Fruit fly (Drosophila melanogaster): ENCODE results near the gene Idi.

Idi gene

dm6 chr3R:21242318-21242717, 27.6 kb upstream of the Idi start, which contains the start of gene CG5892:
Gene CG5892 (plus strand): TSS chr3R:21242618.
- TF ChIP-seq cnc (optimal IDR thresholded peaks at IDR 0.05): no peak
- no peak for TF ChIP-seq CG12768 (GFP tag; optimal IDR thresholded peaks at IDR 0.05)
- no peak for TF ChIP-seq bab1 (GFP tag; optimal IDR thresholded peaks at IDR 0.05)
- no peak for TF ChIP-seq Crg-1 (GFP tag; optimal IDR thresholded peaks at IDR 0.05)
- no peak for TF ChIP-seq ovo (GFP tag; optimal IDR thresholded peaks at IDR 0.05)
- TF ChIP-seq pad (GFP tag; optimal IDR thresholded peaks at IDR 0.05): no peak
- TF ChIP-seq CG11617 (GFP tag; optimal IDR thresholded peaks at IDR 0.05): no peak
- TF ChIP-seq kay (GFP tag; ENCODE audit: borderline replicate concordance): no peak

- peak; percentile 15 for TF ChIP-seq kay (GFP tag; ENCODE audit: borderline replicate concordance)
- no peak for TF ChIP-seq pad (GFP tag; optimal IDR thresholded peaks at IDR 0.05)
- TF ChIP-seq CG7045 (GFP tag; optimal IDR thresholded peaks at IDR 0.05): no peak
Measured at dm6 chr3R:21245846-21246245, 24.1 kb upstream of the Idi start.

- peak; percentile 30 for TF ChIP-seq Mnt (GFP tag; optimal IDR thresholded peaks at IDR 0.05)
- TF ChIP-seq CG12768 (GFP tag; optimal IDR thresholded peaks at IDR 0.05): peak; percentile 89
- TF ChIP-seq Clk (GFP tag; optimal IDR thresholded peaks at IDR 0.05): peak; percentile 29
- TF ChIP-seq Crg-1 (GFP tag; optimal IDR thresholded peaks at IDR 0.05): peak; percentile 26
- TF ChIP-seq CG7045 (GFP tag; optimal IDR thresholded peaks at IDR 0.05): peak; percentile 8
- TF ChIP-seq ovo (GFP tag; optimal IDR thresholded peaks at IDR 0.05): no peak
- peak; percentile 11 for TF ChIP-seq tj (GFP tag; optimal IDR thresholded peaks at IDR 0.05)
- TF ChIP-seq pad (GFP tag; optimal IDR thresholded peaks at IDR 0.05): no peak
- TF ChIP-seq cnc (optimal IDR thresholded peaks at IDR 0.05): no peak
- TF ChIP-seq CG7101 (tag; optimal IDR thresholded peaks at IDR 0.05): peak; percentile 47
- peak; percentile 21 for TF ChIP-seq CG14711 (tag; optimal IDR thresholded peaks at IDR 0.05)
- peak; percentile 73 for TF ChIP-seq CG11617 (GFP tag; optimal IDR thresholded peaks at IDR 0.05)
- TF ChIP-seq CG5204 (GFP tag; optimal IDR thresholded peaks at IDR 0.05): no peak
- TF ChIP-seq kay (GFP tag; ENCODE audit: borderline replicate concordance): peak; percentile 83
- no peak for TF ChIP-seq bab1 (GFP tag; optimal IDR thresholded peaks at IDR 0.05)
- TF ChIP-seq cic (GFP tag; optimal IDR thresholded peaks at IDR 0.05): peak; percentile 100
- peak; percentile 14 for TF ChIP-seq Hr96 (GFP tag; optimal IDR thresholded peaks at IDR 0.05)
- TF ChIP-seq CG33017 (tag; optimal IDR thresholded peaks at IDR 0.05): peak; percentile 63
- peak; percentile 34 for TF ChIP-seq toe (GFP tag; optimal IDR thresholded peaks at IDR 0.05)
- no peak for TF ChIP-seq CG1620 (GFP tag; optimal IDR thresholded peaks at IDR 0.05)
Measured at dm6 chr3R:21246492-21247061, 23.3 kb upstream of the Idi start, which contains the start of gene ETHR. Gene ETHR (plus strand): TSS chr3R:21247011.

dm6 chr3R:21252478-21252877, 17.4 kb upstream of the Idi start:
- TF ChIP-seq CG7101 (tag; optimal IDR thresholded peaks at IDR 0.05): no peak
- no peak for TF ChIP-seq CG12768 (GFP tag; optimal IDR thresholded peaks at IDR 0.05)

- TF ChIP-seq CG11617 (GFP tag; optimal IDR thresholded peaks at IDR 0.05) (no peak), kay (GFP tag; ENCODE audit: borderline replicate concordance) (no peak), CG7101 (tag; optimal IDR thresholded peaks at IDR 0.05) (no peak), cnc (optimal IDR thresholded peaks at IDR 0.05) (no peak), bab1 (GFP tag; optimal IDR thresholded peaks at IDR 0.05) (no peak), Clk (GFP tag; optimal IDR thresholded peaks at IDR 0.05) (no peak)
Measured at dm6 chr3R:21254296-21254695, 15.6 kb upstream of the Idi start.

dm6 chr3R:21260795-21261194, 9.1 kb upstream of the Idi start:
- TF ChIP-seq CG5204 (GFP tag; optimal IDR thresholded peaks at IDR 0.05) (no peak), Mnt (GFP tag; optimal IDR thresholded peaks at IDR 0.05) (no peak), kay (GFP tag; ENCODE audit: borderline replicate concordance) (no peak), ovo (GFP tag; optimal IDR thresholded peaks at IDR 0.05) (no peak), tj (GFP tag; optimal IDR thresholded peaks at IDR 0.05) (no peak), CG7045 (GFP tag; optimal IDR thresholded peaks at IDR 0.05) (no peak), Clk (GFP tag; optimal IDR thresholded peaks at IDR 0.05) (no peak), CG33017 (tag; optimal IDR thresholded peaks at IDR 0.05) (no peak), cic (GFP tag; optimal IDR thresholded peaks at IDR 0.05) (no peak), toe (GFP tag; optimal IDR thresholded peaks at IDR 0.05) (no peak), Crg-1 (GFP tag; optimal IDR thresholded peaks at IDR 0.05) (no peak)

- TF ChIP-seq Clk (GFP tag; optimal IDR thresholded peaks at IDR 0.05) (no peak), cic (GFP tag; optimal IDR thresholded peaks at IDR 0.05) (no peak), CG11617 (GFP tag; optimal IDR thresholded peaks at IDR 0.05) (no peak), bab1 (GFP tag; optimal IDR thresholded peaks at IDR 0.05) (peak; percentile 1), kay (GFP tag; ENCODE audit: borderline replicate concordance) (no peak)
Measured at dm6 chr3R:21263177-21263576, 6.7 kb upstream of the Idi start.

- TF ChIP-seq Hr96 (GFP tag; optimal IDR thresholded peaks at IDR 0.05): no peak
- TF ChIP-seq Clk (GFP tag; optimal IDR thresholded peaks at IDR 0.05): no peak
- no peak for TF ChIP-seq CG14711 (tag; optimal IDR thresholded peaks at IDR 0.05)
- TF ChIP-seq CG33017 (tag; optimal IDR thresholded peaks at IDR 0.05): no peak
- peak; percentile 19 for TF ChIP-seq CG12768 (GFP tag; optimal IDR thresholded peaks at IDR 0.05)
- peak; percentile 32 for TF ChIP-seq kay (GFP tag; ENCODE audit: borderline replicate concordance)
- TF ChIP-seq pad (GFP tag; optimal IDR thresholded peaks at IDR 0.05): no peak
- no peak for TF ChIP-seq CG7045 (GFP tag; optimal IDR thresholded peaks at IDR 0.05)
Measured at dm6 chr3R:21267972-21268512, 1.9 kb upstream of the Idi start.
